Fruit fly (Drosophila melanogaster): ENCODE data around the gene CG6310.

CG6310 gene

dm6 chr3L:11085810-11086209 lies 16.1 kb upstream of the CG6310 start (continued):
- no peak for TF ChIP-seq Blimp-1 (GFP tag; optimal IDR thresholded peaks at IDR 0.05)
- no peak for TF ChIP-seq CG10147 (GFP tag; optimal IDR thresholded peaks at IDR 0.05)
- peak; percentile 7 for TF ChIP-seq pros (GFP tag; optimal IDR thresholded peaks at IDR 0.05)
- TF ChIP-seq stwl (tag; optimal IDR thresholded peaks at IDR 0.05) = no peak
- peak; percentile 4 for TF ChIP-seq CG2678 (tag; optimal IDR thresholded peaks at IDR 0.05)
- no peak for TF ChIP-seq NFAT (GFP tag; IDR thresholded peaks at IDR 0.05)
- no peak for TF ChIP-seq CG34224 (GFP tag; IDR thresholded peaks at IDR 0.05; ENCODE audit: partially characterized antibody)
- no peak for TF ChIP-seq crp (GFP tag; optimal IDR thresholded peaks at IDR 0.05)
- no peak for TF ChIP-seq kay (GFP tag; optimal IDR thresholded peaks at IDR 0.05)
- TF ChIP-seq CG3163 (GFP tag; optimal IDR thresholded peaks at IDR 0.05) = no peak
- TF ChIP-seq hth (optimal IDR thresholded peaks at IDR 0.05) = no peak
- no peak for TF ChIP-seq Meics (GFP tag; optimal IDR thresholded peaks at IDR 0.05)
- no peak for TF ChIP-seq CG5245 (GFP tag; optimal IDR thresholded peaks at IDR 0.05)
- no peak for TF ChIP-seq br (optimal IDR thresholded peaks at IDR 0.05)
- TF ChIP-seq D (optimal IDR thresholded peaks at IDR 0.05) = no peak
- TF ChIP-seq D (GFP tag; optimal IDR thresholded peaks at IDR 0.05) = no peak
- TF ChIP-seq fu2 (GFP tag; optimal IDR thresholded peaks at IDR 0.05) = no peak
- TF ChIP-seq CG15479 (GFP tag; optimal IDR thresholded peaks at IDR 0.05) = peak; percentile 48
- peak; percentile 84 for TF ChIP-seq kah (GFP tag; optimal IDR thresholded peaks at IDR 0.05)
- TF ChIP-seq run (tag; optimal IDR thresholded peaks at IDR 0.05) = no peak
- no peak for TF ChIP-seq CG6854 (GFP tag; optimal IDR thresholded peaks at IDR 0.05)
- TF ChIP-seq dmrt99B (tag; optimal IDR thresholded peaks at IDR 0.05) = no peak

DNA sequence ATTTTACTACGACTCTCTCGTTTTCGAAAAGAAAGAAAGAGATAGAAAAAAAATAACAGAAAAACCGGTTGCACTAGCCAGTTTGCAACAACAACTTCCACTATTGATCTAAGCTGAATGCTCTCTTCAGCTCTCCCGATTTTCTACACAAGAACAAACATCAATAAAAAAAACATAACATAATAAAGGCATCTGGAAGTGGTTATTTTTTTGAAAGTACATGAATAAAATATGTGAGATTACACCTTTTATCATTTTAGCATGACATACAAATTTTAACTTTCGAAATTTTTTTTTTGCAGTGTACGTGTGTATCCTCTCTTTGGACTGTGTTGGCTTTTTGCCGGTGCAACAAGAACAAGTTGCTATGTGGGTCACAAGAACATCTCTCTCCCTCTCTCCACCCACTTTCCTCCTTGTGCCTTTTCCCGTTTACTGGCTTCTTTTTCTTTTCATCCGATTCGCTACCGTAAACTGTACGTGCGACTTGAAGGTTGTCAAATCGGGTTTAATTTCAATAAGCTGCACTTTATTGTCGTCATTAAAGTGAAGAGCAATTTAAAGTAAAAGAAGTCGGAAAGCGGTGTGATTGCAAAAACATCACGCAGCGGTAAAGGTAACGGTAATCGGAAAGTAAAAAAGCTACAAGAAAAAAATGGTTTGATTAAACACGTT lies 15.0 kb upstream of the CG6310 start:
- peak; percentile 77 for TF ChIP-seq CG18011 (GFP tag; optimal IDR thresholded peaks at IDR 0.05)
- TF ChIP-seq peb (GFP tag; IDR thresholded peaks at IDR 0.05) = peak; percentile 91
- peak; percentile 97 for TF ChIP-seq CoRest (tag; optimal IDR thresholded peaks at IDR 0.05)
- peak; percentile 99 for TF ChIP-seq Sox102F (GFP tag; optimal IDR thresholded peaks at IDR 0.05)
- peak; percentile 97 for TF ChIP-seq CG34422 (GFP tag; IDR thresholded peaks at IDR 0.05)
- TF ChIP-seq CG11247 (GFP tag; IDR thresholded peaks at IDR 0.05) = peak; percentile 89
- TF ChIP-seq ab (GFP tag; optimal IDR thresholded peaks at IDR 0.05) = peak; percentile 86
- TF ChIP-seq CG13624 (GFP tag; optimal IDR thresholded peaks at IDR 0.05) = peak; percentile 96
- peak; percentile 94 for TF ChIP-seq CG12769 (tag; optimal IDR thresholded peaks at IDR 0.05)
- TF ChIP-seq cato (GFP tag; optimal IDR thresholded peaks at IDR 0.05; ENCODE audit: borderline replicate concordance) = peak; percentile 95
- TF ChIP-seq gsb (GFP tag; IDR thresholded peaks at IDR 0.05) = peak; percentile 82
- peak; percentile 92 for TF ChIP-seq disco-r (GFP tag; optimal IDR thresholded peaks at IDR 0.05)
- peak; percentile 91 for TF ChIP-seq kay (GFP tag; optimal IDR thresholded peaks at IDR 0.05)
- no peak for TF ChIP-seq nau (GFP tag; optimal IDR thresholded peaks at IDR 0.05)
- no peak for TF ChIP-seq Dll (GFP tag; IDR thresholded peaks at IDR 0.05; ENCODE audit: partially characterized antibody)
- peak; percentile 78 for TF ChIP-seq CG15073 (GFP tag; optimal IDR thresholded peaks at IDR 0.05)
- peak; percentile 28 for TF ChIP-seq bigmax (GFP tag; optimal IDR thresholded peaks at IDR 0.05)
- peak; percentile 83 for TF ChIP-seq CG15514 (GFP tag; optimal IDR thresholded peaks at IDR 0.05)
- TF ChIP-seq CG7928 (GFP tag; optimal IDR thresholded peaks at IDR 0.05) = peak; percentile 61
- peak; percentile 97 for TF ChIP-seq Atf3 (GFP tag; optimal IDR thresholded peaks at IDR 0.05)
- TF ChIP-seq schlank (tag; optimal IDR thresholded peaks at IDR 0.05) = peak; percentile 70
- TF ChIP-seq sens (GFP tag) = peak; percentile 100
- TF ChIP-seq Dad (GFP tag; optimal IDR thresholded peaks at IDR 0.05) = peak; percentile 96
- TF ChIP-seq D19B (GFP tag; optimal IDR thresholded peaks at IDR 0.05) = peak; percentile 66
- TF ChIP-seq CG18619 (GFP tag; optimal IDR thresholded peaks at IDR 0.05) = peak; percentile 93
- TF ChIP-seq CG11723 (GFP tag; optimal IDR thresholded peaks at IDR 0.05) = peak; percentile 94
- peak; percentile 94 for TF ChIP-seq HHEX (GFP tag; optimal IDR thresholded peaks at IDR 0.05)
- peak; percentile 73; the same call in 1 of the 4 replicates for TF ChIP-seq chinmo (GFP tag; IDR thresholded peaks at IDR 0.05; ENCODE audit: partially characterized antibody)
- TF ChIP-seq CG4854 (GFP tag; optimal IDR thresholded peaks at IDR 0.05) = peak; percentile 92
